Worm (Caenorhabditis elegans) whole organism, late embryonic: Measurements from ENCODE around the gene nxf-2.

Experiments used
- ceh-19 ChIP-seq: fragments of 200-800 bp; sonication (Bioruptor generic); optimal IDR thresholded peaks from 2 replicates; lab custom pipeline; 2018; ENCODE audit warnings: mild to moderate bottlenecking, missing genetic modification characterization, missing compliant biosample characterization
- ceh-30 ChIP-seq: fragments of 150-350 bp; optimal IDR thresholded peaks from 2 replicates; lab custom pipeline; 2014; ENCODE audit warnings: missing biosample characterization, missing genetic modification characterization
- ceh-9 ChIP-seq: sonication (generic microtip); optimal IDR thresholded peaks from 2 replicates; lab custom pipeline; 2016; ENCODE audit warnings: mild to moderate bottlenecking, missing genetic modification characterization, inconsistent platforms, missing compliant biosample characterization
- dve-1 ChIP-seq: sonication (generic microtip); optimal IDR thresholded peaks from 2 replicates; lab custom pipeline; 2017; ENCODE audit warnings: antibody characterized with exemption, mild to moderate bottlenecking, missing genetic modification characterization, missing compliant biosample characterization
- elt-2 ChIP-seq: sonication (generic microtip); optimal IDR thresholded peaks from 2 replicates; lab custom pipeline; 2016; ENCODE audit warnings: missing genetic modification reagents, missing genetic modification characterization, missing compliant biosample characterization
- elt-4 ChIP-seq: sonication (generic microtip); optimal IDR thresholded peaks from 2 replicates; lab custom pipeline; 2016; ENCODE audit warnings: missing genetic modification characterization, missing compliant biosample characterization
- ets-4 ChIP-seq: sonication (generic microtip); optimal IDR thresholded peaks from 2 replicates; lab custom pipeline; 2016; ENCODE audit warnings: missing genetic modification characterization, missing compliant biosample characterization
- fkh-10 ChIP-seq: fragments of 150-350 bp; optimal IDR thresholded peaks from 2 replicates; lab custom pipeline; 2014; ENCODE audit warnings: missing biosample characterization, missing genetic modification reagents, missing genetic modification characterization
- hlh-13 ChIP-seq: fragments of 200-800 bp; sonication (Bioruptor generic); optimal IDR thresholded peaks from 2 replicates; lab custom pipeline; 2018; ENCODE audit warnings: mild to moderate bottlenecking, missing genetic modification characterization, missing compliant biosample characterization
- hlh-30 ChIP-seq: sonication (generic microtip); optimal IDR thresholded peaks from 2 replicates; lab custom pipeline; 2017; ENCODE audit warnings: antibody characterized with exemption, missing genetic modification characterization, missing compliant biosample characterization; ENCODE audit not compliant: insufficient read depth
- madf-2 ChIP-seq: sonication (generic microtip); optimal IDR thresholded peaks from 2 replicates; lab custom pipeline; 2017; ENCODE audit warnings: missing genetic modification characterization, missing compliant biosample characterization
- nhr-11 ChIP-seq: fragments of 150-350 bp; optimal IDR thresholded peaks from 2 replicates; lab custom pipeline; 2014; ENCODE audit warnings: missing biosample characterization, missing genetic modification characterization
- odd-2 ChIP-seq: sonication (generic microtip); optimal IDR thresholded peaks from 2 replicates; lab custom pipeline; 2017; ENCODE audit warnings: antibody characterized with exemption, mild to moderate bottlenecking, missing genetic modification characterization, missing compliant biosample characterization
- pqm-1 ChIP-seq: sonication (generic microtip); optimal IDR thresholded peaks from 2 replicates; lab custom pipeline; 2016; ENCODE audit warnings: missing genetic modification characterization, missing compliant biosample characterization

ce11 chrV:14436195-14436594, 18.6 kb upstream of the nxf-2 start:
- no peak for TF ChIP-seq elt-4 (tag; lab: Kevin White, UChicago)
- TF ChIP-seq odd-2 (tag; lab: Kevin White, UChicago), result no peak
- no peak for TF ChIP-seq ceh-19 (GFP tag; lab: Kevin White, UChicago)
- no peak for TF ChIP-seq nhr-11
- TF ChIP-seq pqm-1 (tag; lab: Kevin White, UChicago), result no peak
- no peak for TF ChIP-seq ceh-9 (tag; lab: Kevin White, UChicago)
- TF ChIP-seq elt-2 (tag; lab: Kevin White, UChicago), result no peak
- no peak for TF ChIP-seq dve-1
- no peak for TF ChIP-seq ets-4 (tag; lab: Kevin White, UChicago)
- no peak for TF ChIP-seq madf-2 (tag; lab: Kevin White, UChicago)
- no peak for TF ChIP-seq ceh-30 (tag; lab: Kevin White, UChicago)
- no peak for TF ChIP-seq fkh-10 (GFP tag; lab: Kevin White, UChicago)
- TF ChIP-seq hlh-30 (tag; lab: Kevin White, UChicago), result no peak
- TF ChIP-seq hlh-13 (GFP tag; lab: Kevin White, UChicago), result no peak
